Worm (Caenorhabditis elegans) whole organism, midembryonic: ENCODE results near the gene C39B5.14.

ENCODE experiments used
- T22C8.4 ChIP-seq: fragments of 200-800 bp; sonication (Bioruptor generic); IDR thresholded peaks from 2 replicates; pipeline ENCODE4 v1.3.6; 2022; ENCODE audit warnings: missing genetic modification characterization, missing compliant biosample characterization
- cog-1 ChIP-seq: sonication (generic microtip); optimal IDR thresholded peaks from 2 replicates; lab custom pipeline; 2016; ENCODE audit warnings: missing genetic modification characterization, missing compliant biosample characterization
- flt-1 ChIP-seq: fragments of 200-800 bp; sonication (Bioruptor generic); IDR thresholded peaks from 2 replicates; pipeline ENCODE4 v1.3.6; 2022; ENCODE audit warnings: missing genetic modification characterization, missing compliant biosample characterization
- klf-2 ChIP-seq: fragments of 200-800 bp; sonication (Bioruptor generic); conservative IDR thresholded peaks from 2 replicates; pipeline ENCODE4 v1.3.6; 2022; ENCODE audit warnings: missing genetic modification reagents, missing genetic modification characterization, missing compliant biosample characterization
- med-1 ChIP-seq: sonication (generic microtip); optimal IDR thresholded peaks from 2 replicates; lab custom pipeline; 2017; ENCODE audit warnings: missing genetic modification characterization, mild to moderate bottlenecking, missing compliant biosample characterization, antibody characterized with exemption, missing genetic modification reagents; ENCODE audit not compliant: insufficient read depth
- ref-1 ChIP-seq: fragments of 200-800 bp; sonication (Bioruptor generic); conservative IDR thresholded peaks from 2 replicates; pipeline ENCODE4 v1.3.6; 2022; ENCODE audit warnings: missing genetic modification reagents, missing genetic modification characterization, missing compliant biosample characterization
- tab-1 ChIP-seq: fragments of 200-800 bp; sonication (Bioruptor generic); IDR thresholded peaks from 2 replicates; pipeline ENCODE4 v1.3.6; 2022; ENCODE audit warnings: missing genetic modification characterization, missing compliant biosample characterization
- ztf-23 ChIP-seq: fragments of 200-800 bp; sonication (Bioruptor generic); IDR thresholded peaks from 2 replicates; pipeline ENCODE4 v1.3.6; 2022; ENCODE audit warnings: missing genetic modification reagents, missing genetic modification characterization, missing compliant biosample characterization
- ztf-29 ChIP-seq: fragments of 200-800 bp; sonication (Bioruptor generic); IDR thresholded peaks from 2 replicates; pipeline ENCODE4 v1.3.6; 2022; ENCODE audit warnings: missing genetic modification reagents, missing genetic modification characterization, missing compliant biosample characterization

DNA sequence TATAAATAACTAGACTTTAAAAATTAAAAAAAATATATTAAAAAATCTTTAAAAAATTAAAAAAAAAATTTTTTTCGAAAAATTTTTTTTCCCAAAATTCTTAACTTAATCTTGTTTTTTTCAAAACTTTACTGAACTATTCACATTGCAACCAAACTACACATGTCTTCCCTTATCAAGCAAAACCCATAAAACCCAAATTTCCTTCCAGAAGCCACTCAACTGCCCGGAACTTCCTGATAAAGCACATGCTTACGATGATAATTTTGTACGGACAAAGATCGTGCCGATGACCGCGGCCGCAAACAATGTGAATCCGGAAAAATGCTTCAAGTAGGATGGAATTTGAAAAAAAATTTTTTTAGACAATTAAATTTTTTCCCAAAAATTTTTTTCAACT lies 1.1 kb downstream of the C39B5.14 start:
- no peak for TF ChIP-seq ref-1
- TF ChIP-seq med-1 (GFP tag; lab: Kevin White, UChicago), result no peak
- TF ChIP-seq cog-1, result no peak
- no peak for TF ChIP-seq T22C8.4 (GFP tag; lab: Robert Waterston, UW)
- TF ChIP-seq tab-1 (GFP tag; lab: Robert Waterston, UW), result no peak
- TF ChIP-seq ztf-23 (GFP tag; lab: Robert Waterston, UW), result no peak
- no peak for TF ChIP-seq ztf-29
- no peak for TF ChIP-seq klf-2 (GFP tag; lab: Robert Waterston, UW)
- TF ChIP-seq flt-1 (GFP tag; lab: Robert Waterston, UW), result no peak
